Fruit fly (Drosophila melanogaster) whole organism, prepupa: ENCODE data around the gene CG4887.
A peak's percentile ranks its signal among the peaks of the same experiment; 100 is the strongest.

Experiments used
- CG11902 ChIP-seq: fragments of 200-800 bp; sonication (Bioruptor generic); optimal IDR thresholded peaks from 3 replicates; lab custom pipeline; 2016; ENCODE audit warnings: missing biosample characterization, missing genetic modification characterization
- CG15336 ChIP-seq: fragments of 200-800 bp; sonication (Bioruptor generic); IDR thresholded peaks from 2 replicates; pipeline ENCODE4 v1.3.6; 2022; ENCODE audit warnings: missing biosample characterization, missing genetic modification characterization
- CG1621 ChIP-seq: fragments of 200-800 bp; sonication (Bioruptor generic); optimal IDR thresholded peaks from 3 replicates; lab custom pipeline; 2018; ENCODE audit warnings: missing biosample characterization, mild to moderate bottlenecking, missing genetic modification characterization
- CG16779 ChIP-seq: fragments of 200-800 bp; sonication (Bioruptor generic); optimal IDR thresholded peaks from 3 replicates; lab custom pipeline; 2017; ENCODE audit warnings: missing biosample characterization, mild to moderate bottlenecking, missing genetic modification characterization
- CG31627 ChIP-seq: fragments of 200-800 bp; sonication (Bioruptor generic); optimal IDR thresholded peaks from 3 replicates; lab custom pipeline; 2016; ENCODE audit warnings: missing biosample characterization, missing genetic modification characterization
- CG32006 ChIP-seq: fragments of 200-800 bp; sonication (Bioruptor generic); optimal IDR thresholded peaks from 3 replicates; lab custom pipeline; 2017; ENCODE audit warnings: missing biosample characterization, mild to moderate bottlenecking, missing genetic modification characterization
- CG3919 ChIP-seq: fragments of 200-800 bp; sonication (Bioruptor generic); optimal IDR thresholded peaks from 3 replicates; lab custom pipeline; 2016; ENCODE audit warnings: missing biosample characterization, missing genetic modification characterization
- CG4318 ChIP-seq: fragments of 200-800 bp; sonication (Bioruptor generic); optimal IDR thresholded peaks from 3 replicates; lab custom pipeline; 2017; ENCODE audit warnings: missing biosample characterization, mild to moderate bottlenecking, missing genetic modification characterization
- CG6163 ChIP-seq: fragments of 200-800 bp; sonication (Bioruptor generic); IDR thresholded peaks from 3 replicates; pipeline ENCODE4 v1.3.6; 2022; ENCODE audit warnings: missing biosample characterization, missing genetic modification characterization
- CG6792 ChIP-seq: fragments of 200-800 bp; sonication (Bioruptor generic); optimal IDR thresholded peaks from 3 replicates; lab custom pipeline; 2016; ENCODE audit warnings: missing biosample characterization, missing genetic modification characterization
- CG6854 ChIP-seq: fragments of 200-800 bp; sonication (Bioruptor generic); optimal IDR thresholded peaks from 2 replicates; lab custom pipeline; 2017; ENCODE audit warnings: missing biosample characterization, mild to moderate bottlenecking, missing genetic modification characterization
- CG7368 ChIP-seq: fragments of 200-800 bp; sonication (Bioruptor generic); optimal IDR thresholded peaks from 3 replicates; lab custom pipeline; 2016; ENCODE audit warnings: missing biosample characterization, missing genetic modification characterization
- CG8119 ChIP-seq: fragments of 200-800 bp; sonication (Bioruptor generic); IDR thresholded peaks from 3 replicates; pipeline ENCODE4 v1.3.6; 2022; ENCODE audit warnings: missing biosample characterization, missing genetic modification characterization
- CG8319 ChIP-seq: fragments of 200-800 bp; sonication (Bioruptor generic); optimal IDR thresholded peaks from 3 replicates; lab custom pipeline; 2016; ENCODE audit warnings: missing biosample characterization, missing genetic modification characterization
- CG8632 ChIP-seq: fragments of 200-800 bp; sonication (Bioruptor generic); optimal IDR thresholded peaks from 3 replicates; lab custom pipeline; 2016; ENCODE audit warnings: missing biosample characterization, missing genetic modification characterization
- Eip75B ChIP-seq: fragments of 200-800 bp; sonication (Bioruptor generic); optimal IDR thresholded peaks from 3 replicates; lab custom pipeline; 2016; ENCODE audit warnings: missing biosample characterization, missing genetic modification characterization
- Eip78C ChIP-seq: fragments of 200-800 bp; sonication (Bioruptor generic); peaks from one replicate; lab custom pipeline; 2016; ENCODE audit warnings: missing biosample characterization, missing genetic modification characterization
- Gug ChIP-seq: fragments of 200-800 bp; sonication (Bioruptor generic); IDR thresholded peaks from 2 replicates; pipeline ENCODE4 v1.3.6; 2022; ENCODE audit warnings: missing biosample characterization, missing genetic modification characterization
- Hr39 ChIP-seq: fragments of 200-800 bp; sonication (Bioruptor generic); optimal IDR thresholded peaks from 2 replicates; lab custom pipeline; 2016; ENCODE audit warnings: missing biosample characterization, missing genetic modification characterization
- Hr4 ChIP-seq: fragments of 200-800 bp; sonication (Bioruptor generic); optimal IDR thresholded peaks from 3 replicates; lab custom pipeline; 2016; ENCODE audit warnings: missing biosample characterization, missing genetic modification characterization
- Lpt ChIP-seq: fragments of 200-800 bp; sonication (Bioruptor generic); optimal IDR thresholded peaks from 3 replicates; lab custom pipeline; 2016; ENCODE audit warnings: missing biosample characterization, missing genetic modification characterization
- Sox15 ChIP-seq: fragments of 200-800 bp; sonication (Bioruptor generic); optimal IDR thresholded peaks from 3 replicates; lab custom pipeline; 2016; ENCODE audit warnings: missing biosample characterization, missing genetic modification characterization
- achi ChIP-seq: fragments of 200-800 bp; sonication (Bioruptor generic); optimal IDR thresholded peaks from 3 replicates; lab custom pipeline; 2016; ENCODE audit warnings: missing biosample characterization, missing genetic modification characterization
- acj6 ChIP-seq: fragments of 200-800 bp; sonication (Bioruptor generic); optimal IDR thresholded peaks from 3 replicates; lab custom pipeline; 2016; ENCODE audit warnings: missing biosample characterization, missing genetic modification characterization
- cyc ChIP-seq: fragments of 200-800 bp; sonication (Bioruptor generic); optimal IDR thresholded peaks from 3 replicates; lab custom pipeline; 2016; ENCODE audit warnings: missing biosample characterization, missing genetic modification characterization
- dac ChIP-seq: fragments of 200-800 bp; sonication (Bioruptor generic); optimal IDR thresholded peaks from 2 replicates; lab custom pipeline; 2017; ENCODE audit warnings: missing biosample characterization, mild to moderate bottlenecking, missing genetic modification characterization
- dsx ChIP-seq: fragments of 200-800 bp; optimal IDR thresholded peaks from 3 replicates; lab custom pipeline; 2019; ENCODE audit warnings: missing biosample characterization, mild to moderate bottlenecking, missing genetic modification characterization, moderate library complexity; ENCODE audit not compliant: poor library complexity, severe bottlenecking
- eg ChIP-seq: fragments of 200-800 bp; sonication (Bioruptor generic); IDR thresholded peaks from 3 replicates; pipeline ENCODE4 v1.3.6; 2022; ENCODE audit warnings: missing biosample characterization, missing genetic modification characterization
- esn ChIP-seq: fragments of 200-800 bp; sonication (Bioruptor generic); optimal IDR thresholded peaks from 2 replicates; lab custom pipeline; 2016; ENCODE audit warnings: missing biosample characterization, mild to moderate bottlenecking, missing genetic modification characterization, moderate library complexity
- fd59A ChIP-seq: fragments of 200-800 bp; sonication (Bioruptor generic); optimal IDR thresholded peaks from 2 replicates; lab custom pipeline; 2017; ENCODE audit warnings: missing biosample characterization, mild to moderate bottlenecking, missing genetic modification characterization, missing genetic modification reagents
- lz ChIP-seq: fragments of 200-800 bp; sonication (Bioruptor generic); optimal IDR thresholded peaks from 3 replicates; lab custom pipeline; 2016; ENCODE audit warnings: missing biosample characterization, missing genetic modification characterization
- net ChIP-seq: fragments of 200-800 bp; sonication (Bioruptor generic); optimal IDR thresholded peaks from 3 replicates; lab custom pipeline; 2016; ENCODE audit warnings: missing biosample characterization, missing genetic modification characterization
- pdm3 ChIP-seq: fragments of 200-800 bp; sonication (Bioruptor generic); optimal IDR thresholded peaks from 3 replicates; lab custom pipeline; 2016; ENCODE audit warnings: missing biosample characterization, missing genetic modification characterization
- salr ChIP-seq, 2 experiments: fragments of 200-800 bp; sonication (Bioruptor generic); optimal IDR thresholded peaks; 3 replicates each; lab custom pipeline; 2016 to 2018; ENCODE audit warnings: missing biosample characterization in 2 of 2, missing genetic modification characterization in 2 of 2, mild to moderate bottlenecking in 1 of 2
- spab ChIP-seq: fragments of 200-800 bp; sonication (Bioruptor generic); optimal IDR thresholded peaks from 2 replicates; lab custom pipeline; 2017; ENCODE audit warnings: missing biosample characterization, mild to moderate bottlenecking, missing genetic modification characterization, missing genetic modification reagents
- ss ChIP-seq, 2 experiments: fragments of 200-800 bp; sonication (Bioruptor generic); optimal IDR thresholded peaks; 2 replicates in 1 of 2; 3 replicates in 1 of 2; lab custom pipeline; 2017 to 2018; ENCODE audit warnings: mild to moderate bottlenecking in 2 of 2, missing biosample characterization in 2 of 2, missing genetic modification characterization in 2 of 2, moderate library complexity in 1 of 2
- svp ChIP-seq: fragments of 200-800 bp; sonication (Bioruptor generic); peaks from one replicate; lab custom pipeline; 2016; ENCODE audit warnings: missing biosample characterization, missing genetic modification characterization
- topi ChIP-seq: fragments of 200-800 bp; sonication (Bioruptor generic); optimal IDR thresholded peaks from 3 replicates; lab custom pipeline; 2016; ENCODE audit warnings: missing biosample characterization, missing genetic modification characterization
- vri ChIP-seq: fragments of 200-800 bp; sonication (Bioruptor generic); optimal IDR thresholded peaks from 3 replicates; lab custom pipeline; 2016; ENCODE audit warnings: missing biosample characterization, mild to moderate bottlenecking, missing genetic modification characterization

The CG4887 gene

DNA sequence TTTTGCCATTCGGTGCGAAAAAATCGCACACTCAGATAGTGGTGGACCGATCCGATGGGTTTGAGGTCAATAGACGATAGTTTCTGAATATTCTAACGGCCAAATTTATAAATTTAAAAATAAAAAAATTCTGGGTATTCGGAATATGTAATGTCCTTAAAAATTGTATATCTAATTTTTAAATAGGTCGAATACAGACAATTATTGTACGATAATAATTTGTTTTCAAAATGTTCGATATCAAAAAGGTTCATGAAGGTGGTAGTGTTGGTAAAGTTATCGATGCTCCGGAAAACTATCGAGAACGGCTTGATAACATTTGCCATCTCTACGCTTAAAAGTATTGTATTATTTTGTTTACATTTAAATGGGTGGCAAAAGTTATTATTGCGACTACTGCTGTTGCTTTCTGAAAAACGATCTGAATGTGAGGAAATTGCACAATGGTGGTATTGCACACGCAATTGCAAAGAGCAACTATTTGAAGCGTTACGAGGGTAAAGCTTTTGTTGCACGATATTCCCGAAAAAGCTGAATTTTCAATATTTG is 2.9 kb upstream of the CG4887 start, which contains the start of the genes CG31922 and Plap (continued):
- TF ChIP-seq CG6792 (GFP tag; lab: Kevin White, UChicago) = peak; percentile 59
- peak; percentile 74 for TF ChIP-seq CG31627 (GFP tag; lab: Kevin White, UChicago)
- TF ChIP-seq CG32006 = no peak
- TF ChIP-seq fd59A (GFP tag; lab: Kevin White, UChicago) = peak; percentile 1
- peak; percentile 89 for TF ChIP-seq Eip78C
- no peak for TF ChIP-seq Hr4 (GFP tag; lab: Kevin White, UChicago)
- no peak for TF ChIP-seq CG15336 (GFP tag; lab: Robert Waterston, UW)
- TF ChIP-seq acj6 (GFP tag; lab: Kevin White, UChicago) = no peak
- no peak for TF ChIP-seq Eip75B (GFP tag; lab: Kevin White, UChicago)
- peak; percentile 69 for TF ChIP-seq topi (GFP tag; lab: Kevin White, UChicago)
- no peak for TF ChIP-seq achi (GFP tag; lab: Kevin White, UChicago)
- TF ChIP-seq, all 60 proteins: peak for 21

dm6 chr2L:1177522-1177921 is 4.7 kb downstream of the CG4887 start, which contains the start of gene CG4896:
Gene CG4896 (plus strand): TSS chr2L:1177690.
- no peak for TF ChIP-seq CG1621 (tag; lab: Kevin White, UChicago)
- TF ChIP-seq CG15336 (GFP tag; lab: Robert Waterston, UW) = peak; percentile 16; the same call in 1 of the 2 replicates
- no peak for TF ChIP-seq pdm3
- TF ChIP-seq CG31627 (GFP tag; lab: Kevin White, UChicago) = no peak
- no peak for TF ChIP-seq Sox15 (GFP tag; lab: Kevin White, UChicago)
- TF ChIP-seq acj6 (GFP tag; lab: Kevin White, UChicago) = no peak
- TF ChIP-seq eg = peak; percentile 33; the same call in 1 of the 3 replicates
- TF ChIP-seq topi (GFP tag; lab: Kevin White, UChicago) = no peak
- TF ChIP-seq net (GFP tag; lab: Kevin White, UChicago) = no peak
- no peak for TF ChIP-seq CG6792 (GFP tag; lab: Kevin White, UChicago)
- peak; percentile 22 for TF ChIP-seq esn (GFP tag; lab: Kevin White, UChicago)
- no peak for TF ChIP-seq CG8632 (GFP tag; lab: Kevin White, UChicago)
- 0 out of 3 replicates have a peak, but pooled peaks have one; percentile 13 for TF ChIP-seq CG8119
- TF ChIP-seq CG16779 (tag; lab: Kevin White, UChicago) = no peak
- no peak for TF ChIP-seq CG8319
- no peak for TF ChIP-seq Eip78C
- TF ChIP-seq, all 60 proteins: peak for 4

DNA sequence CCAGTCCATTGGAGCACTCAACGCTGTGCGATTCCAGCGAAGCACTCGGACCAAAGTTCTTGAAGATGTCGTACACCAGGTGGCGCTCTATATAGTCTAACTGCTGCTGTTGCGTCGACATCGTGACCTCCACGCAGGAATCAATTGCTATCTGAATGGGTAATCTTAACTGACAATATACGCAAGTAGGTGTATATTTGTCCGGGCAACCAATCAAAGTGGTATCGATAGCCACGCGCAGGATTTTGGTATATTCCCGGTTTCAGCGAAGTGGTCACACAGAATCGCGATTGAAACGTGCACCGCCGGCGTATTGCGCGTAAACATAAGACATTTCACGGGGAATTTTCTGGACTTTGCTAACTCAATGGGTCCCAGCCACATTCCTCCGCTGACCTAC is 11.0 kb downstream of the CG4887 start, which contains the start of the genes CG5126 and Tgt:
Gene CG5126, minus strand, starts transcription at position 222 of the 400 bp plus-strand sequence.
Gene Tgt, plus strand, starts transcription at position 267 of the 400 bp plus-strand sequence.
- TF ChIP-seq CG1621 (tag; lab: Kevin White, UChicago) = peak; percentile 94
- no peak for TF ChIP-seq CG11902 (GFP tag; lab: Kevin White, UChicago)
- no peak for TF ChIP-seq Eip75B (GFP tag; lab: Kevin White, UChicago)
- TF ChIP-seq acj6 (GFP tag; lab: Kevin White, UChicago) = no peak
- TF ChIP-seq, all 60 proteins: peak for 1

- peak; percentile 65 for TF ChIP-seq spab (GFP tag; lab: Kevin White, UChicago)
- TF ChIP-seq vri = no peak
- TF ChIP-seq fd59A (GFP tag; lab: Kevin White, UChicago) = peak; percentile 20
- TF ChIP-seq CG7368 (GFP tag; lab: Kevin White, UChicago) = peak; percentile 3
- peak; percentile 49 for TF ChIP-seq CG8319
- TF ChIP-seq Hr39 (GFP tag; lab: Kevin White, UChicago) = no peak
- TF ChIP-seq svp = peak; percentile 92
- TF ChIP-seq CG6854 (GFP tag; lab: Kevin White, UChicago) = peak; percentile 1
- no peak for TF ChIP-seq Eip75B (GFP tag; lab: Kevin White, UChicago)
- peak; percentile 95 for TF ChIP-seq Eip78C
- peak; percentile 22 for TF ChIP-seq dac (GFP tag; lab: Kevin White, UChicago)
- peak; percentile 65 for TF ChIP-seq Lpt
- no peak for TF ChIP-seq CG4318 (GFP tag; lab: Kevin White, UChicago)
- TF ChIP-seq CG15336 (GFP tag; lab: Robert Waterston, UW) = peak; percentile 86
- peak; percentile 83 for TF ChIP-seq CG3919 (GFP tag; lab: Kevin White, UChicago)
- TF ChIP-seq salr (GFP tag; optimal IDR thresholded peaks at IDR 0.05; lab: Kevin White, UChicago) = peak in 1 of 2 experiments; percentile 6
- peak; percentile 76 for TF ChIP-seq dsx
- TF ChIP-seq Gug = peak; percentile 76
- peak in 1 of 2 experiments; percentile 22 for TF ChIP-seq ss (GFP tag; optimal IDR thresholded peaks at IDR 0.05; lab: Kevin White, UChicago)
- peak; percentile 45 for TF ChIP-seq Sox15 (GFP tag; lab: Kevin White, UChicago)
- TF ChIP-seq CG6792 (GFP tag; lab: Kevin White, UChicago) = peak; percentile 74
- TF ChIP-seq Hr4 (GFP tag; lab: Kevin White, UChicago) = no peak
- TF ChIP-seq CG32006 = peak; percentile 75
- peak; percentile 83 for TF ChIP-seq net (GFP tag; lab: Kevin White, UChicago)
- peak; percentile 95 for TF ChIP-seq eg
- peak; percentile 81 for TF ChIP-seq lz (GFP tag; lab: Kevin White, UChicago)
- TF ChIP-seq achi (GFP tag; lab: Kevin White, UChicago) = peak; percentile 72
- TF ChIP-seq cyc (GFP tag; lab: Kevin White, UChicago) = peak; percentile 76
- TF ChIP-seq CG6163 (GFP tag; lab: Robert Waterston, UW) = peak; percentile 87
Observed at dm6 chr2L:1185642-1186497, 13.1 kb downstream of the CG4887 start, which contains the start of gene CG5001. Gene CG5001 (plus strand): TSS chr2L:1185757.
